Fruit fly (Drosophila melanogaster): ENCODE data around the gene CG13063.

Gene CG13063

dm6 chr3L:16279171-16279570 is 27.2 kb upstream of the CG13063 start, which contains the start of gene CG13050:
Gene CG13050 (minus strand): TSS chr3L:16279271.
- TF ChIP-seq CTCF (optimal IDR thresholded peaks at IDR 0.05): no peak
- no peak for TF ChIP-seq CG8478 (optimal IDR thresholded peaks at IDR 0.05)

dm6 chr3L:16279987-16280454 is 26.4 kb upstream of the CG13063 start, which contains the start of gene CG13064:
Gene CG13064 (plus strand): TSS chr3L:16280404.
- TF ChIP-seq CG8478 (optimal IDR thresholded peaks at IDR 0.05): no peak
- TF ChIP-seq CTCF (optimal IDR thresholded peaks at IDR 0.05): no peak

- TF ChIP-seq CTCF (optimal IDR thresholded peaks at IDR 0.05) (no peak), CG8478 (optimal IDR thresholded peaks at IDR 0.05) (no peak)
Observed at dm6 chr3L:16281880-16282556, 24.4 kb upstream of the CG13063 start, which contains the start of gene CG13049. Gene CG13049 (minus strand): TSS chr3L:16281930.

dm6 chr3L:16283821-16284220 is 22.6 kb upstream of the CG13063 start, which contains the start of gene CG13048:
Gene CG13048 (minus strand): TSS chr3L:16283921.
- TF ChIP-seq CG8478 (optimal IDR thresholded peaks at IDR 0.05) (no peak), CTCF (optimal IDR thresholded peaks at IDR 0.05) (no peak)

- TF ChIP-seq CTCF (optimal IDR thresholded peaks at IDR 0.05) (no peak), CG8478 (optimal IDR thresholded peaks at IDR 0.05) (no peak)
Observed at dm6 chr3L:16285346-16285911, 21.0 kb upstream of the CG13063 start, which contains the start of gene CG13047. Gene CG13047 (minus strand): TSS chr3L:16285396.

- TF ChIP-seq CTCF (optimal IDR thresholded peaks at IDR 0.05): no peak
- TF ChIP-seq CG8478 (optimal IDR thresholded peaks at IDR 0.05): no peak
Observed at dm6 chr3L:16286258-16286657, 20.1 kb upstream of the CG13063 start.

- TF ChIP-seq CG8478 (optimal IDR thresholded peaks at IDR 0.05) (no peak), CTCF (optimal IDR thresholded peaks at IDR 0.05) (no peak)
Observed at dm6 chr3L:16288322-16288721, 18.1 kb upstream of the CG13063 start, which contains the start of gene CG13046. Gene CG13046 (minus strand): TSS chr3L:16288422.

dm6 chr3L:16289067-16289466 is 17.3 kb upstream of the CG13063 start:
- TF ChIP-seq CG8478 (optimal IDR thresholded peaks at IDR 0.05): no peak
- no peak for TF ChIP-seq CTCF (optimal IDR thresholded peaks at IDR 0.05)

dm6 chr3L:16290850-16291249 is 15.6 kb upstream of the CG13063 start, which contains the start of gene CG13045:
Gene CG13045 (minus strand): TSS chr3L:16290950.
- TF ChIP-seq CTCF (optimal IDR thresholded peaks at IDR 0.05) (no peak), CG8478 (optimal IDR thresholded peaks at IDR 0.05) (no peak)

dm6 chr3L:16291678-16292077 is 14.7 kb upstream of the CG13063 start:
- no peak for TF ChIP-seq CTCF (optimal IDR thresholded peaks at IDR 0.05)
- TF ChIP-seq CG8478 (optimal IDR thresholded peaks at IDR 0.05): no peak

dm6 chr3L:16295447-16295846 is 11.0 kb upstream of the CG13063 start, which contains the start of gene CG4962:
Gene CG4962 (minus strand): TSS chr3L:16295547.
- TF ChIP-seq CG8478 (optimal IDR thresholded peaks at IDR 0.05): no peak
- no peak for TF ChIP-seq CTCF (optimal IDR thresholded peaks at IDR 0.05)

dm6 chr3L:16301153-16301552 is 5.2 kb upstream of the CG13063 start, which contains the start of gene CG4982:
Gene CG4982 (plus strand): TSS chr3L:16301453.
- TF ChIP-seq CTCF (optimal IDR thresholded peaks at IDR 0.05) (no peak), CG8478 (optimal IDR thresholded peaks at IDR 0.05) (no peak)

- TF ChIP-seq CTCF (optimal IDR thresholded peaks at IDR 0.05) (no peak), CG8478 (optimal IDR thresholded peaks at IDR 0.05) (no peak)
Observed at dm6 chr3L:16303078-16303477, 3.3 kb upstream of the CG13063 start, which contains the start of gene CG13044. Gene CG13044 (minus strand): TSS chr3L:16303178.

- no peak for TF ChIP-seq CTCF (optimal IDR thresholded peaks at IDR 0.05)
- no peak for TF ChIP-seq CG8478 (optimal IDR thresholded peaks at IDR 0.05)
Observed at dm6 chr3L:16303982-16304381, 2.4 kb upstream of the CG13063 start, which contains the start of gene CG43249. Gene CG43249 (plus strand): TSS chr3L:16304282.

dm6 chr3L:16308380-16308779 is 2.0 kb downstream of the CG13063 start, which contains the start of gene CG13042:
Gene CG13042 (minus strand): TSS chr3L:16308480.
- no peak for TF ChIP-seq CTCF (optimal IDR thresholded peaks at IDR 0.05)
- no peak for TF ChIP-seq CG8478 (optimal IDR thresholded peaks at IDR 0.05)

Measured in S2 (cell line).